Fruit fly (Drosophila melanogaster): ENCODE results near the gene ttk.

ttk gene

dm6 chr3R:31682140-31682782 is 31.4 kb upstream of the ttk start (continued):
- TF ChIP-seq CG6254 (GFP tag; optimal IDR thresholded peaks at IDR 0.05) (no peak), CG1602 (GFP tag; optimal IDR thresholded peaks at IDR 0.05) (no peak), CG11398 (GFP tag; optimal IDR thresholded peaks at IDR 0.05) (no peak), phol (tag; optimal IDR thresholded peaks at IDR 0.05) (no peak), nom (GFP tag; optimal IDR thresholded peaks at IDR 0.05) (peak; percentile 83), bsh (GFP tag; optimal IDR thresholded peaks at IDR 0.05) (peak in 1 of 2 experiments; percentile 55), sens (GFP tag) (peak; percentile 19), lab (GFP tag; optimal IDR thresholded peaks at IDR 0.05) (no peak), CG18619 (GFP tag; optimal IDR thresholded peaks at IDR 0.05) (no peak), ATbp (GFP tag; optimal IDR thresholded peaks at IDR 0.05) (no peak), CG17912 (GFP tag; optimal IDR thresholded peaks at IDR 0.05) (no peak), GATAe (GFP tag; conservative IDR thresholded peaks at IDR 0.05) (no peak), vnd (GFP tag; IDR thresholded peaks at IDR 0.05; ENCODE audit: partially characterized antibody) (no peak), CG7357 (GFP tag; IDR thresholded peaks at IDR 0.05) (no peak), Ptx1 (GFP tag; IDR thresholded peaks at IDR 0.05) (no peak), CoRest (tag; optimal IDR thresholded peaks at IDR 0.05) (no peak), bab2 (GFP tag; optimal IDR thresholded peaks at IDR 0.05) (no peak), CG10209 (GFP tag; optimal IDR thresholded peaks at IDR 0.05) (no peak), pho (GFP tag; optimal IDR thresholded peaks at IDR 0.05) (no peak), Bgb (GFP tag; IDR thresholded peaks at IDR 0.05; ENCODE audit: partially characterized antibody) (no peak), Xbp1 (GFP tag; optimal IDR thresholded peaks at IDR 0.05) (no peak), CG33213 (GFP tag; optimal IDR thresholded peaks at IDR 0.05) (no peak), chinmo (GFP tag; IDR thresholded peaks at IDR 0.05; ENCODE audit: partially characterized antibody) (0 out of 4 replicates have a peak, but pooled peaks have one; percentile 26)

dm6 chr3R:31683048-31683857 is 30.4 kb upstream of the ttk start:
- no peak for TF ChIP-seq D19B (GFP tag; optimal IDR thresholded peaks at IDR 0.05)
- TF ChIP-seq CG15601 (tag; optimal IDR thresholded peaks at IDR 0.05) = no peak
- peak; percentile 65 for TF ChIP-seq sens (GFP tag)
- TF ChIP-seq CG11247 (GFP tag; IDR thresholded peaks at IDR 0.05) = no peak
- no peak for TF ChIP-seq CG15514 (GFP tag; optimal IDR thresholded peaks at IDR 0.05)
- TF ChIP-seq Hr3 (GFP tag; optimal IDR thresholded peaks at IDR 0.05) = no peak
- no peak for TF ChIP-seq Sry-δ (GFP tag; optimal IDR thresholded peaks at IDR 0.05)
- no peak for TF ChIP-seq CG11723 (GFP tag; optimal IDR thresholded peaks at IDR 0.05)
- TF ChIP-seq CG11504 (tag; optimal IDR thresholded peaks at IDR 0.05) = no peak
- no peak for TF ChIP-seq prd (optimal IDR thresholded peaks at IDR 0.05)
- TF ChIP-seq prd (GFP tag; IDR thresholded peaks at IDR 0.05) = 0 out of 3 replicates have a peak, but pooled peaks have one; percentile 22
- TF ChIP-seq C15 (GFP tag; IDR thresholded peaks at IDR 0.05) = no peak
- no peak for TF ChIP-seq Dfd (GFP tag; optimal IDR thresholded peaks at IDR 0.05)
- TF ChIP-seq nerfin-1 (tag; optimal IDR thresholded peaks at IDR 0.05) = peak; percentile 5
- TF ChIP-seq CoRest (tag; optimal IDR thresholded peaks at IDR 0.05) = no peak
- no peak for TF ChIP-seq tup (GFP tag; optimal IDR thresholded peaks at IDR 0.05)
- no peak for TF ChIP-seq Dll (GFP tag; IDR thresholded peaks at IDR 0.05; ENCODE audit: partially characterized antibody)
- no peak for TF ChIP-seq cad (GFP tag; optimal IDR thresholded peaks at IDR 0.05)
- peak; percentile 16 for TF ChIP-seq kni (GFP tag; optimal IDR thresholded peaks at IDR 0.05)
- no peak for TF ChIP-seq CG13775 (GFP tag; optimal IDR thresholded peaks at IDR 0.05)
- no peak for TF ChIP-seq CG10654 (GFP tag; optimal IDR thresholded peaks at IDR 0.05)
- no peak for TF ChIP-seq rib (GFP tag; IDR thresholded peaks at IDR 0.05)
- no peak for TF ChIP-seq ssp (GFP tag; IDR thresholded peaks at IDR 0.05)
- no peak for TF ChIP-seq Rfx (GFP tag; IDR thresholded peaks at IDR 0.05)
- TF ChIP-seq Sry-β (GFP tag; optimal IDR thresholded peaks at IDR 0.05) = no peak
- TF ChIP-seq aop (GFP tag; IDR thresholded peaks at IDR 0.05) = no peak
- no peak for TF ChIP-seq dm (GFP tag; optimal IDR thresholded peaks at IDR 0.05)

Data from whole organism, embryonic.